Worm (Caenorhabditis elegans) whole organism, mixed stage, embryonic: ENCODE measurements around the gene F25B5.3.

ENCODE experiments used
- M03D4.4 ChIP-seq: sonication (generic microtip); optimal IDR thresholded peaks from 2 replicates; lab custom pipeline; 2017; ENCODE audit warnings: mild to moderate bottlenecking, missing genetic modification characterization, missing compliant biosample characterization
- blmp-1 ChIP-seq: fragments of 150-350 bp; optimal IDR thresholded peaks from 2 replicates; lab custom pipeline; 2014; ENCODE audit warnings: missing biosample characterization, missing genetic modification characterization
- ceh-39 ChIP-seq: fragments of 150-350 bp; optimal IDR thresholded peaks from 2 replicates; lab custom pipeline; 2014; ENCODE audit warnings: missing biosample characterization, missing genetic modification characterization
- ceh-83 ChIP-seq: fragments of 200-800 bp; sonication (Bioruptor generic); optimal IDR thresholded peaks from 2 replicates; lab custom pipeline; 2018; ENCODE audit warnings: mild to moderate bottlenecking, missing genetic modification characterization, missing compliant biosample characterization
- ces-1 ChIP-seq: fragments of 150-350 bp; optimal IDR thresholded peaks from 2 replicates; lab custom pipeline; 2014; ENCODE audit warnings: missing biosample characterization, missing genetic modification reagents, missing genetic modification characterization
- elt-1 ChIP-seq: sonication (generic microtip); optimal IDR thresholded peaks from 2 replicates; lab custom pipeline; 2017; ENCODE audit warnings: missing genetic modification characterization, mild to moderate bottlenecking, missing compliant biosample characterization, antibody characterized with exemption, moderate library complexity, borderline replicate concordance; ENCODE audit not compliant: insufficient read depth
- elt-3 ChIP-seq: fragments of 150-350 bp; optimal IDR thresholded peaks from 2 replicates; lab custom pipeline; 2014; ENCODE audit warnings: missing biosample characterization, missing genetic modification characterization
- flh-1 ChIP-seq: fragments of 200-800 bp; sonication (Bioruptor generic); optimal IDR thresholded peaks from 2 replicates; lab custom pipeline; 2018; ENCODE audit warnings: mild to moderate bottlenecking, missing genetic modification characterization, moderate library complexity, missing compliant biosample characterization
- ham-2 ChIP-seq: fragments of 200-800 bp; sonication (Bioruptor generic); optimal IDR thresholded peaks from 2 replicates; lab custom pipeline; 2018; ENCODE audit warnings: mild to moderate bottlenecking, missing genetic modification characterization, missing compliant biosample characterization
- lin-13 ChIP-seq: fragments of 150-350 bp; optimal IDR thresholded peaks from 2 replicates; lab custom pipeline; 2014; ENCODE audit warnings: missing biosample characterization, missing genetic modification characterization
- lsy-2 ChIP-seq: fragments of 150-350 bp; optimal IDR thresholded peaks from 2 replicates; lab custom pipeline; 2014; ENCODE audit warnings: missing biosample characterization, missing genetic modification characterization
- mab-5 ChIP-seq: fragments of 150-350 bp; optimal IDR thresholded peaks from 2 replicates; lab custom pipeline; 2014; ENCODE audit warnings: missing biosample characterization, missing genetic modification characterization
- mep-1 ChIP-seq: fragments of 150-350 bp; optimal IDR thresholded peaks from 2 replicates; lab custom pipeline; 2017; ENCODE audit warnings: missing biosample characterization, missing genetic modification reagents, missing genetic modification characterization, inconsistent platforms
- mls-2 ChIP-seq: sonication (generic microtip); optimal IDR thresholded peaks from 2 replicates; lab custom pipeline; 2016; ENCODE audit warnings: mild to moderate bottlenecking, missing genetic modification characterization, moderate library complexity, missing compliant biosample characterization
- nhr-12 ChIP-seq: fragments of 150-350 bp; optimal IDR thresholded peaks from 2 replicates; lab custom pipeline; 2014; ENCODE audit warnings: missing biosample characterization, missing genetic modification characterization
- nhr-237 ChIP-seq: fragments of 150-350 bp; optimal IDR thresholded peaks from 2 replicates; lab custom pipeline; 2014; ENCODE audit warnings: missing biosample characterization, missing genetic modification characterization
- nhr-28 ChIP-seq: fragments of 150-350 bp; optimal IDR thresholded peaks from 2 replicates; lab custom pipeline; 2014; ENCODE audit warnings: missing biosample characterization, missing genetic modification characterization
- nhr-76 ChIP-seq: sonication (generic microtip); optimal IDR thresholded peaks from 2 replicates; lab custom pipeline; 2017; ENCODE audit warnings: missing biosample characterization, missing genetic modification characterization
- pha-4 ChIP-seq: fragments of 150-350 bp; optimal IDR thresholded peaks from 2 replicates; lab custom pipeline; 2018; ENCODE audit warnings: missing biosample characterization, missing genetic modification reagents, missing genetic modification characterization
- sem-2 ChIP-seq: fragments of 200-800 bp; sonication (Bioruptor generic); optimal IDR thresholded peaks from 2 replicates; lab custom pipeline; 2018; ENCODE audit warnings: mild to moderate bottlenecking, missing genetic modification characterization, missing compliant biosample characterization
- snpc-4 ChIP-seq: fragments of 150-350 bp; optimal IDR thresholded peaks from 2 replicates; lab custom pipeline; 2014; ENCODE audit warnings: missing biosample characterization, missing genetic modification characterization
- sptf-1 ChIP-seq: sonication (generic microtip); optimal IDR thresholded peaks from 2 replicates; lab custom pipeline; 2017; ENCODE audit warnings: mild to moderate bottlenecking, missing genetic modification characterization, moderate library complexity, missing compliant biosample characterization
- unc-39 ChIP-seq: fragments of 150-350 bp; optimal IDR thresholded peaks from 2 replicates; lab custom pipeline; 2014; ENCODE audit warnings: missing biosample characterization, missing genetic modification characterization
- unc-62 ChIP-seq: fragments of 150-350 bp; optimal IDR thresholded peaks from 2 replicates; lab custom pipeline; 2014; ENCODE audit warnings: missing biosample characterization, missing genetic modification reagents, missing genetic modification characterization
- zip-8 ChIP-seq: fragments of 150-350 bp; optimal IDR thresholded peaks from 2 replicates; lab custom pipeline; 2014; ENCODE audit warnings: missing biosample characterization, missing genetic modification characterization
- ztf-11 ChIP-seq: fragments of 150-350 bp; optimal IDR thresholded peaks from 2 replicates; lab custom pipeline; 2014; ENCODE audit warnings: missing biosample characterization, missing genetic modification characterization

The F25B5.3 gene

DNA sequence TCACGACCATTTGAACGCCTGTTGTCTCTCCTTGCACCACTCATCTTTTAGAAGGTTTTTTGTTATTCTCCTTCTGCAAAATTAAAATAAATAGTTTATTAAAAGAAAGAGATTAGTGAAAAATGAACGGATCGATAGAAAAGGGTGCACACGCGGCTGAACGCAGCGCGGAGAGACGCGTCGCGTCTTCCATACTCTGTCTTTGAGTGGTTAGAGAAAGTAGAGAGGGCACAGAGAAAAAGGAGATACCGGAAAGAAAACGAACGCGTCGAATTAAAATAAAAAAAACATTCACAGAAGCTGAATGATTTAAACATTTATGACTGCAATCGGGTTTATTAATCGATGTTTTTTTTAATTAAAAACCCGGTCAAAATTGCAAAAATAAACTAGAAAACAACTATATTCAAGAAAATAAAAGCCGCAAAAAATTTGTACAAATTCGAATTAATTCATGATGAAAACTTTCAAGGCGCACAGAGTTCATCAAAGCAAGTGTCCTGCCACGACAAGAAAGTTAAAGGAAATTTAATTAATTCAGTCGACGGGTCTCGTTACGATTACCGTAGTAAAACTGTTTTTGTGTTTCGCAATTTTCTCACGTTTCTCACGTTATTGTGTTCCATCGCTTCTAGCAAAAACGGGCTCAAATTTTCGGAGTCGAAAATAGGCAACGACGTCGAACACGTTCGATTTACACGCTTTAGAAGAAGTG is 9.6 kb downstream of the F25B5.3 start, which contains the start of the genes nono-1 and nop-1:
Gene nono-1 (minus strand): TSS at position 75 of the 715 bp plus-strand sequence.
Gene nop-1 (plus strand): TSS at position 551 of the 715 bp plus-strand sequence.
- TF ChIP-seq mep-1 (tag; lab: Kevin White, UChicago) (peak; percentile 10), ces-1 (GFP tag; lab: Kevin White, UChicago) (peak; percentile 9), nhr-237 (tag; lab: Kevin White, UChicago) (no peak), mls-2 (tag; lab: Kevin White, UChicago) (peak; percentile 22), M03D4.4 (tag; lab: Kevin White, UChicago) (no peak), ceh-39 (tag; lab: Kevin White, UChicago) (peak; percentile 100)

DNA sequence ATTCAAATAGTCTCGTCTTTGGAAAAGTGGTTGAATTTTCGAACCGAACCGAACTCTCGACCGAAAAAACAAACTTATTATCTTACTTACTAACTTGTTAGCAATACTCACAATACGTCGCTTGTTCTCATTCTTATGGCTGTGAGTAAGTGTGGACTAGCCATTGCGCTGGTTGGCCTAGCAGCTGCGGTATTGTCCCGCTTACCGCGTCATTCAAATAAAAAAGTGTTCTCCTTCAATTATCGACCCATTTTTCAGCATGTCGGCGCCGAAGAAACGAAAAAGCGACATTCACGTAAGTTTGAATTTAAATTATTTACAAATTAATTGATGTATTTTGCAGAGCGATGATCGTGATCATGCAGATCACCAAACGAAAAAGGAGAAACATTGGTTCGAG is 10.4 kb downstream of the F25B5.3 start:
- TF ChIP-seq elt-1 (tag; lab: Kevin White, UChicago), result no peak
- TF ChIP-seq ceh-39 (tag; lab: Kevin White, UChicago), result peak; percentile 63
- peak; percentile 49 for TF ChIP-seq ham-2 (GFP tag; lab: Kevin White, UChicago)
- TF ChIP-seq mep-1 (tag; lab: Kevin White, UChicago), result no peak
- TF ChIP-seq, all 35 proteins: peak for 2

DNA sequence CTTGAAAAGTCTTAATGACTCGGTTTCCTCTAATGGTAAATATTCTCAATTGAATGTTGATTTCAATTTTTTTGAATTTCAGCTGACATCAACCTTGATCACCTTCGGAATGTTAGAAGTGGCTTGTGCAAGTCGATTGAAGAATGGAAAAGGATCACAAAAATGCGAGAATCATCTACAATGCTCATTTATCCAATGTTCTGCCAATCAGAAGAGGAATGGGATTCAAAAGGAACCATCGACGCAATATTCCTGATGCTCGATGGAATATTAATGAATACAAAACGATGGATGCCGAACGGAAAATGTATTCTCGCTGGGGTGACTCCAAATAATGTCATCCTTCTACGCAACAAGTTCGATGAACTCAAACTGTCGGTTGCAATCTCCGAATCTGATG is 12.9 kb downstream of the F25B5.3 start:
- no peak for TF ChIP-seq mls-2 (tag; lab: Kevin White, UChicago)
- TF ChIP-seq nhr-76 (tag; lab: Kevin White, UChicago), result no peak
- no peak for TF ChIP-seq elt-3 (tag; lab: Kevin White, UChicago)
- TF ChIP-seq ces-1 (GFP tag; lab: Kevin White, UChicago), result no peak
- no peak for TF ChIP-seq snpc-4
- TF ChIP-seq zip-8 (tag; lab: Kevin White, UChicago), result no peak

DNA sequence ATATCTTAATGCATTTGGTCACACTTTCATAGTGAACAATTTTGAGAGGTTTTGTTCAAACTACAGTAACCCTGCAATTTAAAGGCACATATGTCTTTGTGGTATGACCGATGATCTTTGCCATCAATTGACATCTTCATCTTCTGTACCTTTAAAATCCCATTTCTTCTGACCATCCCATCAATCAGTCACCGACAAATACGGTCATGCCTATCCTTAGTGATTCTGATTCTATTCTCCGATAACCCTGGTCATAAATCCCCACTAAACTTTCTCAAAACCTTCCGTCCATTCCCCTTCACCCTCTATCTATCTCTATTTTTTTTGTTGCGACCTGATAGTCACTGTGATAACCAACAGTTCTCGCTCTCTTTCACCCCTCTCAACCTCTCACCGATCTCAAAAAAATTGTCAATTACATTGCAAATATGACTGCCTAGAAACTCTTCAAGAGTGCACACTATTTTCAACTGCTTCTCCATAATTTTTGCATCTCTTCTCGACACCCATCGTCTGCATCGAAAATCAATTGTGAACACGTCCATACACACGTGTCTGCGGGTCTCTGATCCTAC is 15.5 kb downstream of the F25B5.3 start:
- TF ChIP-seq mls-2 (tag; lab: Kevin White, UChicago) (no peak), flh-1 (GFP tag; lab: Kevin White, UChicago) (no peak), zip-8 (tag; lab: Kevin White, UChicago) (no peak), snpc-4 (no peak), elt-3 (tag; lab: Kevin White, UChicago) (no peak), mab-5 (tag; lab: Kevin White, UChicago) (no peak), mep-1 (tag; lab: Kevin White, UChicago) (no peak)

DNA sequence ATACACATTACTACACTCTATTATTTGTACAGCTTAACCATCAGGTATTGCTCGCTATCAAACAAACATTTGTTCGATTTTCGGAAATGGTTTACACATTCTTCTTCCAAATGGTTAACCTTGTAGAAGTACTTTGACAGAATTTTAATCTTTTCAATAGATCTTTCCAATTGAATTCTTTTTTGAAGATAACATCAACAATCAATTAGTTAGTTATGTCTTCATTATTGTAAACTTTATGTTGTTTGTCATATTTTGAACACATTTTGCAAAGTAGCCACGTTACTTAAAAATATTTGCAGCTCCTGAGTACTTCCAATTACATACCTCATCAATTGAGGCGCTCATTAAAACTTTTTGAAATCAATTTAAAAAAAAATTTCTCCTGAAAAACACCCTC is 16.7 kb downstream of the F25B5.3 start:
- TF ChIP-seq unc-39, result no peak
- no peak for TF ChIP-seq flh-1 (GFP tag; lab: Kevin White, UChicago)
- no peak for TF ChIP-seq nhr-12
- TF ChIP-seq snpc-4, result no peak
- TF ChIP-seq elt-1 (tag; lab: Kevin White, UChicago), result no peak
- TF ChIP-seq sem-2, result no peak
- TF ChIP-seq zip-8 (tag; lab: Kevin White, UChicago), result no peak
- TF ChIP-seq pha-4 (tag; lab: Kevin White, UChicago), result no peak
- TF ChIP-seq mls-2 (tag; lab: Kevin White, UChicago), result no peak
- no peak for TF ChIP-seq mep-1 (tag; lab: Kevin White, UChicago)
- TF ChIP-seq elt-3 (tag; lab: Kevin White, UChicago), result no peak
- no peak for TF ChIP-seq ztf-11 (tag; lab: Kevin White, UChicago)
- TF ChIP-seq sptf-1 (tag; lab: Kevin White, UChicago), result no peak
- TF ChIP-seq ham-2 (GFP tag; lab: Kevin White, UChicago), result no peak

DNA sequence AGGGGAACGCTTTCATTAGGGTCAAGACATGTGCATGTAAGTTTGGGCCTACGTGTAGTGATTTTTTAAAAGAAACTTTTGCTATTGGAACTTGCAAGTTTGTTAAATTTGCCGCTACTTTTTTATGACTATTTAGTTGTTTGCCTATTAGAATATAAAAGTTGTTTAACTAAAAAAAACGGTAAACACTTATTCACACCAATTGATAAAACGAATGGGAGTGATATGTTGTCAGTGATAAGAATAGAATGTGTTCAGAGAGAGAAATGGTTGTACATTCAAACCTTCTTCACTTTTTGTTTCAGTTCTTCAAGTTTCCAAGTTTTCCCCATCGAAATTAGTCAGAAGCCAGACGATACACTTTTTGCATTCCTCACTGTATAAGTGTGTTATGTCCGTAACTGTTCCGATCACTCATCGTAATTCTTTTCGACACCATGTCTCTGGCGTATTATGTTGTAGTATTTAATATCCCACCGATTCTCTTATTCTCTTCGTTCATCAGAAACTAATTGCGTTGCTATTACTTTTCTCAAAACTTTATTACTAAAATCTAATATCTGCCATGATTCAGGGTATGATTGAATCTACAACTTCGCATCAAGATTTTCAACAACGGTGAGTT is 17.3 kb downstream of the F25B5.3 start, which contains the start of gene dct-6:
Gene dct-6 (plus strand): TSS at position 575 of the 625 bp plus-strand sequence.
- TF ChIP-seq blmp-1 (tag; lab: Kevin White, UChicago) (no peak), lsy-2 (tag; lab: Kevin White, UChicago) (no peak), ceh-83 (GFP tag; lab: Kevin White, UChicago) (no peak), unc-62 (GFP tag; lab: Kevin White, UChicago) (no peak), nhr-28 (tag; lab: Kevin White, UChicago) (no peak), mab-5 (tag; lab: Kevin White, UChicago) (no peak), elt-3 (tag; lab: Kevin White, UChicago) (no peak), mls-2 (tag; lab: Kevin White, UChicago) (no peak), mep-1 (tag; lab: Kevin White, UChicago) (no peak), lin-13 (tag; lab: Kevin White, UChicago) (no peak), sem-2 (no peak), nhr-237 (tag; lab: Kevin White, UChicago) (no peak), snpc-4 (no peak), pha-4 (tag; lab: Kevin White, UChicago) (no peak)
